Fruit fly (Drosophila melanogaster) whole organism, embryonic: Measurements from ENCODE around the gene CG10317.
A peak's percentile ranks its signal among the peaks of the same experiment; 100 is the strongest.

ENCODE experiments used
- Awh ChIP-seq: fragments of 200-800 bp; sonication (Bioruptor generic); IDR thresholded peaks from 2 replicates; pipeline ENCODE4, ENCODE4 v1.3.6; 2022; ENCODE audit warnings: missing biosample characterization, missing genetic modification characterization
- BEAF-32 ChIP-seq: fragments of 200-800 bp; sonication (Bioruptor generic); optimal IDR thresholded peaks from 3 replicates; lab custom pipeline; 2017; ENCODE audit warnings: missing biosample characterization, missing genetic modification characterization, mild to moderate bottlenecking, moderate library complexity, missing genetic modification reagents
- Bdp1 ChIP-seq: fragments of 200-800 bp; sonication (Bioruptor generic); optimal IDR thresholded peaks from 3 replicates; lab custom pipeline; 2016; ENCODE audit warnings: missing biosample characterization, missing genetic modification characterization
- C15 ChIP-seq: fragments of 200-800 bp; sonication (Bioruptor generic); IDR thresholded peaks from 3 replicates; pipeline ENCODE4 v1.3.6; 2022; ENCODE audit warnings: missing biosample characterization, missing genetic modification characterization
- CG10267 ChIP-seq: fragments of 200-800 bp; sonication (Bioruptor generic); optimal IDR thresholded peaks from 2 replicates; lab custom pipeline; 2018; ENCODE audit warnings: missing biosample characterization, mild to moderate bottlenecking, missing genetic modification characterization, moderate library complexity
- CG11456 ChIP-seq: fragments of 200-800 bp; sonication (Bioruptor generic); IDR thresholded peaks from 3 replicates; pipeline ENCODE4 v1.3.6; 2022; ENCODE audit warnings: missing biosample characterization, missing genetic modification characterization
- CG12769 ChIP-seq: fragments of 200-800 bp; sonication (Bioruptor generic); optimal IDR thresholded peaks from 2 replicates; lab custom pipeline; 2019; ENCODE audit warnings: missing biosample characterization, mild to moderate bottlenecking, missing genetic modification characterization, moderate library complexity
- CG13296 ChIP-seq: fragments of 200-800 bp; sonication (Bioruptor generic); optimal IDR thresholded peaks from 3 replicates; lab custom pipeline; 2018; ENCODE audit warnings: missing biosample characterization, mild to moderate bottlenecking, missing genetic modification characterization
- CG13424 ChIP-seq: fragments of 200-800 bp; sonication (Bioruptor generic); optimal IDR thresholded peaks from 2 replicates; lab custom pipeline; 2019; ENCODE audit warnings: missing biosample characterization, mild to moderate bottlenecking, missing genetic modification characterization, moderate library complexity
- CG14965 ChIP-seq: fragments of 200-800 bp; sonication (Bioruptor generic); optimal IDR thresholded peaks from 2 replicates; lab custom pipeline; 2016; ENCODE audit warnings: missing biosample characterization, missing genetic modification characterization, borderline replicate concordance
- CG15269 ChIP-seq: fragments of 200-800 bp; sonication (Bioruptor generic); optimal IDR thresholded peaks from 2 replicates; lab custom pipeline; 2018; ENCODE audit warnings: missing biosample characterization, mild to moderate bottlenecking, missing genetic modification characterization, moderate library complexity
- CG16779 ChIP-seq: fragments of 200-800 bp; sonication (Bioruptor generic); IDR thresholded peaks from 2 replicates; pipeline ENCODE4 v1.3.6; 2022; ENCODE audit warnings: missing biosample characterization, missing genetic modification characterization
- CG17361 ChIP-seq: fragments of 200-800 bp; sonication (Bioruptor generic); IDR thresholded peaks from 3 replicates; pipeline ENCODE4 v1.3.6; 2022; ENCODE audit warnings: missing biosample characterization, missing genetic modification characterization
- CG30020 ChIP-seq: fragments of 200-800 bp; optimal IDR thresholded peaks from 2 replicates; lab custom pipeline; 2019; ENCODE audit warnings: missing biosample characterization, mild to moderate bottlenecking, missing genetic modification characterization, moderate library complexity
- CG42726 ChIP-seq: fragments of 200-800 bp; sonication (Bioruptor generic); IDR thresholded peaks from 2 replicates; pipeline ENCODE4 v1.3.6; 2022; ENCODE audit warnings: missing biosample characterization, missing genetic modification characterization; ENCODE audit not compliant: partially characterized antibody
- CG4617 ChIP-seq: fragments of 200-800 bp; sonication (Bioruptor generic); optimal IDR thresholded peaks from 3 replicates; lab custom pipeline; 2016; ENCODE audit warnings: missing biosample characterization, missing genetic modification characterization, borderline replicate concordance
- CG5180 ChIP-seq: fragments of 200-800 bp; sonication (Bioruptor generic); optimal IDR thresholded peaks from 3 replicates; lab custom pipeline; 2017; ENCODE audit warnings: missing biosample characterization, missing genetic modification characterization, mild to moderate bottlenecking, moderate library complexity, missing genetic modification reagents
- CG6175 ChIP-seq: fragments of 200-800 bp; sonication (Bioruptor generic); IDR thresholded peaks from 3 replicates; pipeline ENCODE4 v1.3.6; 2022; ENCODE audit warnings: missing biosample characterization, missing genetic modification characterization
- CG9609 ChIP-seq: fragments of 200-800 bp; sonication (Bioruptor generic); optimal IDR thresholded peaks from 3 replicates; lab custom pipeline; 2016; ENCODE audit warnings: missing biosample characterization, missing genetic modification characterization
- CG9932 ChIP-seq: fragments of 200-800 bp; sonication (Bioruptor generic); IDR thresholded peaks from 2 replicates; pipeline ENCODE4 v1.3.6; 2022; ENCODE audit warnings: missing biosample characterization, missing genetic modification characterization
- CTCF ChIP-seq: fragments of 200-800 bp; sonication (Bioruptor generic); optimal IDR thresholded peaks from 2 replicates; lab custom pipeline; 2017; ENCODE audit warnings: missing biosample characterization, mild to moderate bottlenecking, missing genetic modification characterization, moderate library complexity
- CrebB ChIP-seq: fragments of 200-800 bp; sonication (Bioruptor generic); optimal IDR thresholded peaks from 3 replicates; lab custom pipeline; 2018; ENCODE audit warnings: missing biosample characterization, mild to moderate bottlenecking, missing genetic modification characterization
- Dll ChIP-seq: fragments of 200-800 bp; sonication (Bioruptor generic); IDR thresholded peaks from 4 replicates; pipeline ENCODE4 v1.3.6; 2022; ENCODE audit warnings: missing biosample characterization, missing genetic modification characterization; ENCODE audit not compliant: partially characterized antibody
- Drgx ChIP-seq: fragments of 200-800 bp; sonication (Bioruptor generic); IDR thresholded peaks from 2 replicates; pipeline ENCODE4 v1.3.6; 2022; ENCODE audit warnings: missing biosample characterization, missing genetic modification characterization
- Gsc ChIP-seq: fragments of 200-800 bp; sonication (Bioruptor generic); IDR thresholded peaks from 2 replicates; pipeline ENCODE4 v1.3.6; 2022; ENCODE audit warnings: missing biosample characterization, missing genetic modification characterization
- Gug ChIP-seq: fragments of 200-800 bp; sonication (Bioruptor generic); IDR thresholded peaks from 4 replicates; pipeline ENCODE4 v1.3.6; 2022; ENCODE audit warnings: missing biosample characterization, missing genetic modification characterization
- HLH4C ChIP-seq: fragments of 200-800 bp; sonication (Bioruptor generic); IDR thresholded peaks from 3 replicates; pipeline ENCODE4 v1.3.6; 2022; ENCODE audit warnings: missing biosample characterization, missing genetic modification characterization; ENCODE audit not compliant: partially characterized antibody
- HLH54F ChIP-seq: fragments of 200-800 bp; sonication (Bioruptor generic); optimal IDR thresholded peaks from 3 replicates; lab custom pipeline; 2016; ENCODE audit warnings: missing biosample characterization, missing genetic modification characterization
- Med ChIP-seq: fragments of 200-800 bp; sonication (Bioruptor generic); peaks from one replicate; lab custom pipeline; 2016; ENCODE audit warnings: missing biosample characterization, missing genetic modification characterization, mild to moderate bottlenecking, inconsistent platforms, moderate library complexity
- Oli ChIP-seq: fragments of 200-800 bp; sonication (Bioruptor generic); optimal IDR thresholded peaks from 2 replicates; lab custom pipeline; 2018; ENCODE audit warnings: missing biosample characterization, mild to moderate bottlenecking, missing genetic modification characterization, moderate library complexity
- Opbp ChIP-seq: fragments of 200-800 bp; sonication (Bioruptor generic); IDR thresholded peaks from 3 replicates; pipeline ENCODE4 v1.3.6; 2022; ENCODE audit warnings: missing biosample characterization, missing genetic modification characterization; ENCODE audit not compliant: partially characterized antibody
- Pdp1 ChIP-seq, 2 experiments: fragments of 200-800 bp; sonication (Bioruptor generic); optimal IDR thresholded peaks; 3 replicates each; lab custom pipeline; 2016; ENCODE audit warnings: missing biosample characterization in 2 of 2, missing genetic modification characterization in 2 of 2, mild to moderate bottlenecking in 1 of 2, moderate library complexity in 1 of 2
- Ravus ChIP-seq: fragments of 200-800 bp; sonication (Bioruptor generic); IDR thresholded peaks from 2 replicates; pipeline ENCODE4 v1.3.6; 2022; ENCODE audit warnings: missing biosample characterization, missing genetic modification characterization
- Tbp ChIP-seq: fragments of >200 bp; optimal IDR thresholded peaks from 2 replicates; lab custom pipeline; 2018; ENCODE audit warnings: missing biosample characterization, missing genetic modification characterization
- btn ChIP-seq: fragments of 200-800 bp; sonication (Bioruptor generic); optimal IDR thresholded peaks from 2 replicates; lab custom pipeline; 2016; ENCODE audit warnings: missing biosample characterization, missing genetic modification characterization
- emc ChIP-seq: fragments of 200-800 bp; sonication (Bioruptor generic); optimal IDR thresholded peaks from 2 replicates; lab custom pipeline; 2016; ENCODE audit warnings: missing biosample characterization, missing genetic modification characterization
- fd102C ChIP-seq: fragments of 200-800 bp; sonication (Bioruptor generic); optimal IDR thresholded peaks from 2 replicates; lab custom pipeline; 2018; ENCODE audit warnings: missing biosample characterization, mild to moderate bottlenecking, missing genetic modification characterization, moderate library complexity
- fd64A ChIP-seq: fragments of 200-800 bp; sonication (Bioruptor generic); optimal IDR thresholded peaks from 3 replicates; lab custom pipeline; 2018; ENCODE audit warnings: missing biosample characterization, mild to moderate bottlenecking, missing genetic modification characterization
- fd96Cb ChIP-seq: fragments of 200-800 bp; sonication (Bioruptor generic); optimal IDR thresholded peaks from 2 replicates; lab custom pipeline; 2018; ENCODE audit warnings: missing biosample characterization, mild to moderate bottlenecking, missing genetic modification characterization, moderate library complexity
- fru ChIP-seq: fragments of >200 bp; optimal IDR thresholded peaks from 2 replicates; lab custom pipeline; 2017
- gsb-n ChIP-seq: fragments of 200-800 bp; sonication (Bioruptor generic); optimal IDR thresholded peaks from 3 replicates; lab custom pipeline; 2018; ENCODE audit warnings: missing biosample characterization, mild to moderate bottlenecking, missing genetic modification characterization
- lab ChIP-seq: fragments of 200-800 bp; sonication (Bioruptor generic); optimal IDR thresholded peaks from 3 replicates; lab custom pipeline; 2017; ENCODE audit warnings: missing biosample characterization, missing genetic modification characterization, mild to moderate bottlenecking, moderate library complexity, missing genetic modification reagents
- mirr ChIP-seq: fragments of 200-800 bp; sonication (Bioruptor generic); optimal IDR thresholded peaks from 3 replicates; lab custom pipeline; 2018; ENCODE audit warnings: missing biosample characterization, mild to moderate bottlenecking, missing genetic modification characterization
- nerfin-1 ChIP-seq: fragments of 200-800 bp; sonication (Bioruptor generic); optimal IDR thresholded peaks from 3 replicates; lab custom pipeline; 2019; ENCODE audit warnings: missing biosample characterization, mild to moderate bottlenecking, missing genetic modification characterization, moderate library complexity
- nmo ChIP-seq: fragments of 200-800 bp; sonication (Bioruptor generic); optimal IDR thresholded peaks from 2 replicates; lab custom pipeline; 2018; ENCODE audit warnings: missing biosample characterization, mild to moderate bottlenecking, missing genetic modification characterization, moderate library complexity
- p53 ChIP-seq: fragments of 200-800 bp; sonication (Bioruptor generic); optimal IDR thresholded peaks from 2 replicates; lab custom pipeline; 2016; ENCODE audit warnings: missing biosample characterization, missing genetic modification characterization
- ro ChIP-seq: fragments of 200-800 bp; sonication (Bioruptor generic); IDR thresholded peaks from 2 replicates; pipeline ENCODE4 v1.3.6; 2022; ENCODE audit warnings: missing biosample characterization, missing genetic modification characterization
- sens-2 ChIP-seq: fragments of 200-800 bp; sonication (Bioruptor generic); IDR thresholded peaks from 2 replicates; pipeline ENCODE4 v1.3.6; 2022; ENCODE audit warnings: missing biosample characterization, missing genetic modification characterization
- seq ChIP-seq: fragments of 200-800 bp; sonication (Bioruptor generic); IDR thresholded peaks from 2 replicates; pipeline ENCODE4 v1.3.6; 2022; ENCODE audit warnings: missing biosample characterization, missing genetic modification characterization
- zfh2 ChIP-seq: fragments of 200-800 bp; sonication (Bioruptor generic); optimal IDR thresholded peaks from 2 replicates; lab custom pipeline; 2016; ENCODE audit warnings: missing biosample characterization, missing genetic modification characterization

CG10317 gene

DNA sequence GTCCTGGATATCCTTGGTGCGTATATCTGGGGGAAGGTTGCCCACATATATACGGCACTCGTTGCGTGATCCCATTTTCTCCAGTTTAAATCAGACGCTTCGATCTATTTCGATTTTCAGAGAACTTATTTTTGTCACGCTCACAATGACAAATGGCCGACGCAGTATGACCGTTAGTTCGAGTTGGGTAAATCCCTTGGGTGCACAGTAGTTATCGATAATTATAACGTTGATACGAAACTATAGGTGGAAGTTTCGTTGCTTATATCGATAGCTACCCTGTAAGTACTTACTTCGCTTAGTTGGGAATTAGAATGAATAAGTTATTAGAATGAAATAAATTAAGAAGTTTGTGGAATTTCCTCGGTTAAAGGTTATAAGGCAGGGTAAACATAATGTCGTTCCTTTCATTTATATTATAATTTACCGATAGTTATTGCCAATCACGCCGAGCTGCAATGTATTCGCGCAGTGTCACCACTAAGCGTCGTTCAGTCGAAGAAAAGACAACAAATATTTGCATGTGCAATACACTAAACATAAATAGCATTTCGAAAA is 28.4 kb downstream of the CG10317 start, which contains the start of the genes SF2 and pad (continued):
- TF ChIP-seq CG30020 (tag; lab: Kevin White, UChicago) (peak; percentile 82), CG42726 (GFP tag; lab: Robert Waterston, UW) (no peak; the same call in 1 of the 2 replicates), CG4617 (GFP tag; lab: Kevin White, UChicago) (peak; percentile 68), CG11456 (GFP tag; lab: Robert Waterston, UW) (peak; percentile 74; the same call in 2 of the 3 replicates), Oli (tag; lab: Kevin White, UChicago) (peak; percentile 65), CG13296 (peak; percentile 75), CG16779 (GFP tag; lab: Robert Waterston, UW) (no peak), CG17361 (GFP tag; lab: Robert Waterston, UW) (peak; percentile 89), Opbp (GFP tag; lab: Robert Waterston, UW) (peak; percentile 86), Pdp1 (GFP tag; optimal IDR thresholded peaks at IDR 0.05; lab: Kevin White, UChicago) (peak; percentile 81 to 82), lab (GFP tag; lab: Kevin White, UChicago) (peak; percentile 79), BEAF-32 (GFP tag; lab: Kevin White, UChicago) (peak; percentile 99), zfh2 (GFP tag; lab: Kevin White, UChicago) (peak; percentile 86), CG5180 (GFP tag; lab: Kevin White, UChicago) (peak; percentile 31), Dll (GFP tag; lab: Robert Waterston, UW) (peak; percentile 98), gsb-n (peak; percentile 63), C15 (no peak), p53 (GFP tag; lab: Kevin White, UChicago) (peak; percentile 64), HLH54F (GFP tag; lab: Kevin White, UChicago) (peak; percentile 87), fd64A (GFP tag; lab: Kevin White, UChicago) (no peak), CG13424 (tag; lab: Kevin White, UChicago) (peak; percentile 84), Gug (peak; percentile 79; the same call in 3 of the 4 replicates), CG6175 (GFP tag; lab: Robert Waterston, UW) (no peak), CG15269 (tag; lab: Kevin White, UChicago) (peak; percentile 78), fd102C (GFP tag; lab: Kevin White, UChicago) (peak; percentile 3), btn (GFP tag; lab: Kevin White, UChicago) (peak; percentile 35), Drgx (GFP tag; lab: Robert Waterston, UW) (no peak), CG9609 (GFP tag; lab: Kevin White, UChicago) (peak; percentile 64), fd96Cb (peak; percentile 64), nmo (GFP tag; lab: Kevin White, UChicago) (peak; percentile 91), Med (GFP tag; lab: Kevin White, UChicago) (peak; percentile 95), Gsc (GFP tag; lab: Robert Waterston, UW) (no peak), emc (GFP tag; lab: Kevin White, UChicago) (peak; percentile 49), CG14965 (GFP tag; lab: Kevin White, UChicago) (no peak), Bdp1 (GFP tag; lab: Kevin White, UChicago) (peak; percentile 67), fru (lab: Kevin White, UChicago) (no peak), CG10267 (tag; lab: Kevin White, UChicago) (peak; percentile 82), CG12769 (tag; lab: Kevin White, UChicago) (peak; percentile 55), mirr (peak; percentile 18), sens-2 (GFP tag; lab: Robert Waterston, UW) (peak; percentile 46; the same call in 1 of the 2 replicates), Tbp (GFP tag; lab: Kevin White, UChicago) (peak; percentile 24), nerfin-1 (tag; lab: Kevin White, UChicago) (peak; percentile 72), CTCF (GFP tag; lab: Kevin White, UChicago) (peak; percentile 9), ro (GFP tag; lab: Robert Waterston, UW) (no peak), CrebB (tag; lab: Kevin White, UChicago) (no peak), HLH4C (peak; percentile 94), seq (GFP tag; lab: Robert Waterston, UW) (no peak), CG9932 (GFP tag; lab: Robert Waterston, UW) (peak; percentile 93), Awh (GFP tag; lab: Robert Waterston, UW) (peak; percentile 41; the same call in 1 of the 2 replicates), Ravus (peak; percentile 29)
